Worm (Caenorhabditis elegans) whole organism, L2 larva: ENCODE measurements around the gene hot-6.

ENCODE experiments used
- F13H6.1 ChIP-seq: sonication (generic microtip); optimal IDR thresholded peaks from 2 replicates; lab custom pipeline; 2016; ENCODE audit warnings: missing genetic modification characterization, missing compliant biosample characterization
- Y55F3AM.14 ChIP-seq: fragments of 200-800 bp; sonication (Bioruptor generic); optimal IDR thresholded peaks from 2 replicates; lab custom pipeline; 2018; ENCODE audit warnings: mild to moderate bottlenecking, missing genetic modification characterization, missing compliant biosample characterization
- alr-1 ChIP-seq: fragments of 150-350 bp; optimal IDR thresholded peaks from 2 replicates; lab custom pipeline; 2014; ENCODE audit warnings: missing biosample characterization, missing genetic modification characterization
- ama-1 ChIP-seq: fragments of 150-350 bp; optimal IDR thresholded peaks from 2 replicates; lab custom pipeline; 2018; ENCODE audit warnings: inconsistent platforms
- blmp-1 ChIP-seq: sonication (generic microtip); optimal IDR thresholded peaks from 2 replicates; lab custom pipeline; 2017; ENCODE audit warnings: missing genetic modification characterization, mild to moderate bottlenecking, missing compliant biosample characterization, antibody characterized with exemption, moderate library complexity; ENCODE audit not compliant: insufficient read depth
- ceh-16 ChIP-seq: fragments of 150-350 bp; optimal IDR thresholded peaks from 2 replicates; lab custom pipeline; 2014; ENCODE audit warnings: missing biosample characterization, missing genetic modification characterization
- ceh-82 ChIP-seq: fragments of 150-350 bp; optimal IDR thresholded peaks from 2 replicates; lab custom pipeline; 2014; ENCODE audit warnings: missing biosample characterization, missing genetic modification characterization
- crh-2 ChIP-seq: sonication (generic microtip); optimal IDR thresholded peaks from 2 replicates; lab custom pipeline; 2017; ENCODE audit warnings: missing biosample characterization, missing genetic modification characterization
- dmd-4 ChIP-seq: sonication (generic microtip); optimal IDR thresholded peaks from 2 replicates; lab custom pipeline; 2017; ENCODE audit warnings: missing biosample characterization, missing genetic modification characterization
- egl-27 ChIP-seq: sonication (generic microtip); optimal IDR thresholded peaks from 3 replicates; lab custom pipeline; 2017; ENCODE audit warnings: missing biosample characterization, missing genetic modification reagents, missing genetic modification characterization
- elt-1 ChIP-seq: fragments of 150-350 bp; optimal IDR thresholded peaks from 2 replicates; lab custom pipeline; 2014; ENCODE audit warnings: missing biosample characterization, missing genetic modification characterization
- elt-3 ChIP-seq: sonication (generic microtip); optimal IDR thresholded peaks from 2 replicates; lab custom pipeline; 2017; ENCODE audit warnings: missing biosample characterization, missing genetic modification characterization
- fos-1 ChIP-seq: fragments of 150-350 bp; optimal IDR thresholded peaks from 2 replicates; lab custom pipeline; 2014; ENCODE audit warnings: missing biosample characterization, missing genetic modification characterization
- lin-11 ChIP-seq: fragments of 150-350 bp; sonication (generic microtip); optimal IDR thresholded peaks from 2 replicates; lab custom pipeline; 2014; ENCODE audit warnings: missing biosample characterization, missing genetic modification characterization, inconsistent platforms, mixed read lengths
- lin-39 ChIP-seq: fragments of 150-350 bp; optimal IDR thresholded peaks from 2 replicates; lab custom pipeline; 2014; ENCODE audit warnings: missing biosample characterization, missing genetic modification reagents, missing genetic modification characterization
- lsy-2 ChIP-seq, 2 experiments: fragments of 150-350 bp in 1 of 2; sonication (generic microtip) in 1 of 2; optimal IDR thresholded peaks; 2 replicates each; lab custom pipeline; 2014 to 2017; ENCODE audit warnings: missing biosample characterization in 2 of 2, missing genetic modification characterization in 2 of 2
- mab-5 ChIP-seq: fragments of 150-350 bp; optimal IDR thresholded peaks from 2 replicates; lab custom pipeline; 2014; ENCODE audit warnings: missing biosample characterization, missing genetic modification characterization
- mbf-1 ChIP-seq: sonication (generic microtip); optimal IDR thresholded peaks from 2 replicates; lab custom pipeline; 2017; ENCODE audit warnings: missing biosample characterization, missing genetic modification characterization
- mdl-1 ChIP-seq, 2 experiments: fragments of 150-350 bp in 1 of 2; sonication (generic microtip) in 1 of 2; optimal IDR thresholded peaks; 2 replicates each; lab custom pipeline; 2017; ENCODE audit warnings: missing biosample characterization in 2 of 2, missing genetic modification characterization in 2 of 2
- nhr-10 ChIP-seq: sonication (generic microtip); optimal IDR thresholded peaks from 2 replicates; lab custom pipeline; 2017; ENCODE audit warnings: missing biosample characterization, missing genetic modification characterization
- nhr-11 ChIP-seq: fragments of 150-350 bp; optimal IDR thresholded peaks from 2 replicates; lab custom pipeline; 2014; ENCODE audit warnings: missing biosample characterization, missing genetic modification characterization
- nhr-12 ChIP-seq: fragments of 150-350 bp; optimal IDR thresholded peaks from 2 replicates; lab custom pipeline; 2014; ENCODE audit warnings: missing biosample characterization, missing genetic modification characterization
- nhr-21 ChIP-seq: fragments of 150-350 bp; optimal IDR thresholded peaks from 2 replicates; lab custom pipeline; 2014; ENCODE audit warnings: missing biosample characterization, missing genetic modification characterization
- nhr-23 ChIP-seq: fragments of 150-350 bp; optimal IDR thresholded peaks from 2 replicates; lab custom pipeline; 2014; ENCODE audit warnings: missing biosample characterization, missing genetic modification reagents, missing genetic modification characterization
- nhr-237 ChIP-seq: fragments of 150-350 bp; optimal IDR thresholded peaks from 2 replicates; lab custom pipeline; 2014; ENCODE audit warnings: missing biosample characterization, missing genetic modification characterization
- nhr-25 ChIP-seq: fragments of 150-350 bp; sonication (generic microtip); optimal IDR thresholded peaks from 3 replicates; lab custom pipeline; 2014; ENCODE audit warnings: missing biosample characterization, missing genetic modification characterization
- nhr-6 ChIP-seq: fragments of 150-350 bp; optimal IDR thresholded peaks from 2 replicates; lab custom pipeline; 2014; ENCODE audit warnings: missing biosample characterization, missing genetic modification characterization
- nhr-77 ChIP-seq: fragments of 150-350 bp; optimal IDR thresholded peaks from 2 replicates; lab custom pipeline; 2014; ENCODE audit warnings: missing biosample characterization, missing genetic modification characterization
- sem-4 ChIP-seq: fragments of 150-350 bp; optimal IDR thresholded peaks from 2 replicates; lab custom pipeline; 2014; ENCODE audit warnings: missing biosample characterization, missing genetic modification reagents, missing genetic modification characterization
- skn-1 ChIP-seq: sonication (generic microtip); optimal IDR thresholded peaks from 2 replicates; lab custom pipeline; 2017; ENCODE audit warnings: missing biosample characterization, missing genetic modification characterization
- sma-9 ChIP-seq, 2 experiments: fragments of 150-350 bp in 1 of 2; sonication (generic microtip) in 1 of 2; optimal IDR thresholded peaks; 2 replicates each; lab custom pipeline; 2014 to 2016; ENCODE audit warnings: missing genetic modification characterization in 2 of 2, mild to moderate bottlenecking in 1 of 2, missing biosample characterization in 1 of 2, missing compliant biosample characterization in 1 of 2, missing genetic modification reagents in 1 of 2, moderate library complexity in 1 of 2
- snpc-4 ChIP-seq: fragments of 150-350 bp; optimal IDR thresholded peaks from 2 replicates; lab custom pipeline; 2014; ENCODE audit warnings: missing biosample characterization, missing genetic modification characterization
- unc-39 ChIP-seq: fragments of 150-350 bp; optimal IDR thresholded peaks from 2 replicates; lab custom pipeline; 2014; ENCODE audit warnings: missing biosample characterization, missing genetic modification characterization
- unc-55 ChIP-seq: fragments of 150-350 bp; sonication (generic microtip); optimal IDR thresholded peaks from 3 replicates; lab custom pipeline; 2014; ENCODE audit warnings: missing biosample characterization, missing genetic modification reagents, missing genetic modification characterization
- unc-62 ChIP-seq: fragments of 150-350 bp; optimal IDR thresholded peaks from 2 replicates; lab custom pipeline; 2014; ENCODE audit warnings: missing biosample characterization, missing genetic modification reagents, missing genetic modification characterization
- zag-1 ChIP-seq: fragments of 150-350 bp; optimal IDR thresholded peaks from 2 replicates; lab custom pipeline; 2014; ENCODE audit warnings: missing biosample characterization, missing genetic modification characterization
- ztf-1 ChIP-seq: fragments of 200-800 bp; sonication (Bioruptor generic); conservative IDR thresholded peaks from 2 replicates; pipeline ENCODE4 v1.3.6; 2022; ENCODE audit warnings: missing genetic modification characterization, missing compliant biosample characterization
- ztf-11 ChIP-seq: sonication (generic microtip); optimal IDR thresholded peaks from 2 replicates; lab custom pipeline; 2017; ENCODE audit warnings: missing biosample characterization, missing genetic modification characterization
- ztf-4 ChIP-seq: fragments of 150-350 bp; optimal IDR thresholded peaks from 2 replicates; lab custom pipeline; 2014; ENCODE audit warnings: missing biosample characterization, missing genetic modification characterization

Gene hot-6

DNA sequence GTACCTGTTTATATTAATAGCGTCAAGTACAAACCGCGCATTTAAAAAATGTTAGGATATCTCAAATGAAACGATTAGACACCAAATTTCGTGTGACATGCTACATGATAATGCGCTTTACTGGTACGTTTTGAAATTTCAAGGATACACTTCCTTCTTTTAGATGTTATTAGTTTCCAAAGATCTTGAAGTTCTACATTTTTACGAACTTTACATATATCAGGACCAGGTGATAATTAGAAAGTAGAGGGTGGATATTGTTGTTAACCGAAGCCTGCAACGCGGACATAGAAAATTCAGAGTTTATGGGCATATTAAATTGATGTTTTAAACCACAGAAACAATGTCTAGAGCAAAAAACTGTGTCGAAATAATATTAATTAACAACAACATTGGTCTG, 9.6 kb downstream of the hot-6 start:
- TF ChIP-seq elt-3 (tag; lab: Kevin White, UChicago) (no peak), nhr-12 (tag; lab: Kevin White, UChicago) (no peak), Y55F3AM.14 (GFP tag; lab: Kevin White, UChicago) (no peak), mab-5 (tag; lab: Kevin White, UChicago) (no peak), unc-55 (GFP tag; lab: Kevin White, UChicago) (no peak), F13H6.1 (tag; lab: Kevin White, UChicago) (no peak), ceh-16 (tag; lab: Kevin White, UChicago) (no peak), lin-39 (no peak), dmd-4 (tag; lab: Kevin White, UChicago) (no peak), nhr-25 (tag; lab: Kevin White, UChicago) (no peak), crh-2 (tag; lab: Kevin White, UChicago) (no peak), ztf-4 (tag; lab: Kevin White, UChicago) (no peak), zag-1 (tag; lab: Kevin White, UChicago) (no peak), ztf-11 (no peak), ceh-82 (tag; lab: Kevin White, UChicago) (no peak)

- TF ChIP-seq crh-2 (tag; lab: Kevin White, UChicago) (no peak), unc-62 (GFP tag; lab: Kevin White, UChicago) (no peak), mbf-1 (no peak), nhr-77 (tag; lab: Kevin White, UChicago) (no peak), blmp-1 (tag; lab: Kevin White, UChicago) (no peak), nhr-10 (tag; lab: Kevin White, UChicago) (no peak), ama-1 (lab: Kevin White, UChicago) (no peak), snpc-4 (tag; lab: Kevin White, UChicago) (no peak), ztf-1 (GFP tag; lab: Robert Waterston, UW) (no peak), nhr-23 (tag; lab: Kevin White, UChicago) (no peak), elt-1 (tag; lab: Kevin White, UChicago) (no peak), Y55F3AM.14 (GFP tag; lab: Kevin White, UChicago) (no peak), alr-1 (tag; lab: Kevin White, UChicago) (no peak)
These were observed 10.3 kb downstream of the hot-6 start, which contains the start of gene C13G3.1 for ce11 chrV:11012419-11012818. Gene C13G3.1, minus strand, starts transcription at chrV:11012465.

DNA sequence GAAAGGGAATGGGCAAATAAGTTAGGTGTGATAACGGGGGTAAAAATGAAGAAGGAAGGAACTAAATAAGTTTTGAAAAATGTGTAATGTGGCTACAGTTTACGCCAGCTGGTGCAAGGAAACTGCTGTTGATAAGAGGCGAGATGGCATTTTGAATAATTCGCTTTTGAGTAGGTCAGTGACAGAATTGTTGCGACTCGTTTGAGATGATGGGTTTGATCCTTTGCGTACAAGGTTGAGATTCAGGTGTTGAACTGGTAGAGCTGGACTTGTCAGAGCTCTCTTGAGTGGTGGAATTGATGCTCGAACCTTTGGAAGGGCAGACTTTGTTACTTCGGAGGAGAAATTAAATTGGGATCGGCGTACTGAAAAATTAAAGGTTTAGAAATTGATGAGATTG, 10.9 kb downstream of the hot-6 start:
- no peak for TF ChIP-seq skn-1 (tag; lab: Kevin White, UChicago)

ce11 chrV:11010768-11011167, 12.0 kb downstream of the hot-6 start:
- TF ChIP-seq nhr-21 (peak; percentile 32), ceh-82 (tag; lab: Kevin White, UChicago) (no peak)

DNA sequence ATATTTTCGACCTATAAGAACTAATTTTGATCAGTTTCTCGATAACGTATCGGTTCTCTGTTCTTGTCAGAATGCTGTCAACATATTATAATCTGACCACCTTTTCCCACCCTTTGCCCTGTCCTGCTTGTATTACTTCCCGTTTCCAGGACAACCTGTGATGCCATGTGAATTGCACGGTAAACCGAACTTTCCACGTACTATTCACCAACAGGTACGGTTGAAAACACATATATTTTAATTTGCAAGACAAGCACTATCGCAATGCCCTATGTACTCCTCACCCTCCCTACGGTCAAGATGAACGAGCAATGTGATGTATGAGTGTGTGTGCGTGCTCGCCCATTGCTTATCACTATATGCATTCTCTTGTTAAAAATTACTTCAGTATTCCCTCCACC, 13.6 kb downstream of the hot-6 start:
- TF ChIP-seq skn-1 (tag; lab: Kevin White, UChicago): no peak
- TF ChIP-seq sma-9 (GFP tag; optimal IDR thresholded peaks at IDR 0.05; lab: Kevin White, UChicago): peak; percentile 32
- TF ChIP-seq sma-9 (tag; optimal IDR thresholded peaks at IDR 0.05; lab: Kevin White, UChicago): no peak
- peak; percentile 65 for TF ChIP-seq fos-1 (tag; lab: Kevin White, UChicago)

- TF ChIP-seq sem-4 (tag; lab: Kevin White, UChicago): no peak
- TF ChIP-seq unc-55 (GFP tag; lab: Kevin White, UChicago): no peak
- TF ChIP-seq fos-1 (tag; lab: Kevin White, UChicago): peak; percentile 25
- TF ChIP-seq blmp-1 (tag; lab: Kevin White, UChicago): peak; percentile 11
- TF ChIP-seq, all 48 proteins: peak for 2
These were observed 15.1 kb downstream of the hot-6 start for ce11 chrV:11007651-11008050.

ce11 chrV:11004094-11004493, 18.6 kb downstream of the hot-6 start:
- TF ChIP-seq Y55F3AM.14 (GFP tag; lab: Kevin White, UChicago) (no peak), egl-27 (tag; lab: Kevin White, UChicago) (no peak), crh-2 (tag; lab: Kevin White, UChicago) (no peak), nhr-237 (tag; lab: Kevin White, UChicago) (no peak), ztf-1 (GFP tag; lab: Robert Waterston, UW) (no peak), nhr-6 (tag; lab: Kevin White, UChicago) (no peak), nhr-77 (tag; lab: Kevin White, UChicago) (no peak), mdl-1 (tag; optimal IDR thresholded peaks at IDR 0.05; lab: Kevin White, UChicago) (no peak), lin-39 (no peak), lin-11 (tag; lab: Kevin White, UChicago) (no peak), mab-5 (tag; lab: Kevin White, UChicago) (no peak), ztf-11 (no peak), nhr-10 (tag; lab: Kevin White, UChicago) (no peak), mbf-1 (no peak), snpc-4 (tag; lab: Kevin White, UChicago) (no peak), nhr-11 (tag; lab: Kevin White, UChicago) (no peak), F13H6.1 (tag; lab: Kevin White, UChicago) (no peak), lsy-2 (tag; optimal IDR thresholded peaks at IDR 0.05; lab: Kevin White, UChicago) (no peak), unc-39 (tag; lab: Kevin White, UChicago) (no peak)
